Fruit fly (Drosophila melanogaster) whole organism, prepupa: ENCODE measurements around the gene spok.

ENCODE experiments used
- Blimp-1 ChIP-seq: fragments of 200-800 bp; sonication (Bioruptor generic); optimal IDR thresholded peaks from 3 replicates; lab custom pipeline; 2017; ENCODE audit warnings: missing biosample characterization, missing genetic modification characterization, mild to moderate bottlenecking, moderate library complexity, missing genetic modification reagents
- CG10631 ChIP-seq: fragments of 200-800 bp; sonication (Bioruptor generic); optimal IDR thresholded peaks from 2 replicates; lab custom pipeline; 2016; ENCODE audit warnings: missing biosample characterization, missing genetic modification characterization
- CG11294 ChIP-seq: fragments of 200-800 bp; sonication (Bioruptor generic); IDR thresholded peaks from 2 replicates; pipeline ENCODE4 v1.3.6; 2022; ENCODE audit warnings: missing biosample characterization, missing genetic modification characterization
- CG15336 ChIP-seq: fragments of 200-800 bp; sonication (Bioruptor generic); IDR thresholded peaks from 2 replicates; pipeline ENCODE4 v1.3.6; 2022; ENCODE audit warnings: missing biosample characterization, missing genetic modification characterization
- CG3032 ChIP-seq: fragments of 200-800 bp; optimal IDR thresholded peaks from 2 replicates; lab custom pipeline; 2019; ENCODE audit warnings: missing biosample characterization, mild to moderate bottlenecking, missing genetic modification characterization, moderate library complexity
- CG4318 ChIP-seq: fragments of 200-800 bp; sonication (Bioruptor generic); optimal IDR thresholded peaks from 3 replicates; lab custom pipeline; 2017; ENCODE audit warnings: missing biosample characterization, mild to moderate bottlenecking, missing genetic modification characterization
- CG7368 ChIP-seq: fragments of 200-800 bp; sonication (Bioruptor generic); optimal IDR thresholded peaks from 3 replicates; lab custom pipeline; 2016; ENCODE audit warnings: missing biosample characterization, missing genetic modification characterization
- CG9139 ChIP-seq: fragments of 200-800 bp; sonication (Bioruptor generic); optimal IDR thresholded peaks from 3 replicates; lab custom pipeline; 2017; ENCODE audit warnings: missing biosample characterization, mild to moderate bottlenecking, missing genetic modification characterization
- Ets96B ChIP-seq: fragments of 200-800 bp; optimal IDR thresholded peaks from 2 replicates; lab custom pipeline; 2019; ENCODE audit warnings: missing biosample characterization, mild to moderate bottlenecking, missing genetic modification characterization, moderate library complexity
- Gug ChIP-seq: fragments of 200-800 bp; sonication (Bioruptor generic); IDR thresholded peaks from 2 replicates; pipeline ENCODE4 v1.3.6; 2022; ENCODE audit warnings: missing biosample characterization, missing genetic modification characterization
- OdsH ChIP-seq: fragments of 200-800 bp; sonication (Bioruptor generic); optimal IDR thresholded peaks from 3 replicates; lab custom pipeline; 2016; ENCODE audit warnings: missing biosample characterization, missing genetic modification characterization
- achi ChIP-seq: fragments of 200-800 bp; sonication (Bioruptor generic); optimal IDR thresholded peaks from 3 replicates; lab custom pipeline; 2016; ENCODE audit warnings: missing biosample characterization, missing genetic modification characterization
- pdm3 ChIP-seq: fragments of 200-800 bp; sonication (Bioruptor generic); optimal IDR thresholded peaks from 3 replicates; lab custom pipeline; 2016; ENCODE audit warnings: missing biosample characterization, missing genetic modification characterization
- topi ChIP-seq: fragments of 200-800 bp; sonication (Bioruptor generic); optimal IDR thresholded peaks from 3 replicates; lab custom pipeline; 2016; ENCODE audit warnings: missing biosample characterization, missing genetic modification characterization

The spok gene

dm6 chr3R:3322510-3322909, at the start of gene spok:
spok (plus strand) TSS chr3R:3322810.
- no peak for TF ChIP-seq topi
- TF ChIP-seq CG3032: no peak
- no peak for TF ChIP-seq achi (GFP tag; lab: Kevin White, UChicago)
- no peak for TF ChIP-seq CG9139
- no peak for TF ChIP-seq Gug (GFP tag; lab: Robert Waterston, UW)
- no peak for TF ChIP-seq CG7368 (GFP tag; lab: Kevin White, UChicago)
- no peak for TF ChIP-seq CG10631 (GFP tag; lab: Kevin White, UChicago)
- no peak for TF ChIP-seq Ets96B (tag; lab: Kevin White, UChicago)

- TF ChIP-seq OdsH (GFP tag; lab: Kevin White, UChicago) (no peak), CG11294 (GFP tag; lab: Robert Waterston, UW) (no peak), CG15336 (no peak), pdm3 (no peak), Blimp-1 (GFP tag; lab: Kevin White, UChicago) (no peak), CG4318 (GFP tag; lab: Kevin White, UChicago) (no peak)
Measured at dm6 chr3R:3374105-3374504, 51.5 kb downstream of the spok start.
